Worm (Caenorhabditis elegans) whole organism, L3 larva: ENCODE results near the gene srxa-16.
A peak's percentile ranks its signal among the peaks of the same experiment; 100 is the strongest.

ENCODE experiments used
- R02D3.7 ChIP-seq: fragments of 150-350 bp; optimal IDR thresholded peaks from 2 replicates; lab custom pipeline; 2014; ENCODE audit warnings: missing biosample characterization, missing genetic modification characterization
- aly-2 ChIP-seq: fragments of 150-350 bp; optimal IDR thresholded peaks from 2 replicates; lab custom pipeline; 2014; ENCODE audit warnings: missing biosample characterization, missing genetic modification characterization
- ama-1 ChIP-seq: fragments of 150-350 bp; optimal IDR thresholded peaks from 2 replicates; lab custom pipeline; 2018
- ceh-16 ChIP-seq: sonication (generic microtip); optimal IDR thresholded peaks from 2 replicates; lab custom pipeline; 2017; ENCODE audit warnings: missing biosample characterization, missing genetic modification characterization
- ceh-82 ChIP-seq: fragments of 150-350 bp; optimal IDR thresholded peaks from 2 replicates; lab custom pipeline; 2014; ENCODE audit warnings: missing biosample characterization, missing genetic modification characterization
- daf-12 ChIP-seq: fragments of 150-350 bp; optimal IDR thresholded peaks from 2 replicates; lab custom pipeline; 2014; ENCODE audit warnings: missing biosample characterization, missing genetic modification reagents, missing genetic modification characterization
- egl-27 ChIP-seq: sonication (generic microtip); optimal IDR thresholded peaks from 4 replicates; lab custom pipeline; 2017; ENCODE audit warnings: missing biosample characterization, missing genetic modification reagents, missing genetic modification characterization
- egl-5 ChIP-seq: fragments of 150-350 bp; optimal IDR thresholded peaks from 2 replicates; lab custom pipeline; 2017; ENCODE audit warnings: missing biosample characterization, missing genetic modification reagents, missing genetic modification characterization, inconsistent platforms
- elt-1 ChIP-seq: fragments of 150-350 bp; optimal IDR thresholded peaks from 2 replicates; lab custom pipeline; 2014; ENCODE audit warnings: missing biosample characterization, missing genetic modification characterization
- elt-2 ChIP-seq: sonication (generic microtip); optimal IDR thresholded peaks from 2 replicates; lab custom pipeline; 2016; ENCODE audit warnings: missing genetic modification reagents, mild to moderate bottlenecking, missing genetic modification characterization, missing compliant biosample characterization
- elt-3 ChIP-seq, 3 experiments: fragments of 150-350 bp in 1 of 3; sonication (generic microtip) in 2 of 3; optimal IDR thresholded peaks; 2 replicates in 2 of 3; 4 replicates in 1 of 3; lab custom pipeline; 2014 to 2017; ENCODE audit warnings: missing biosample characterization in 3 of 3, missing genetic modification characterization in 3 of 3
- fkh-10 ChIP-seq: sonication (generic microtip); optimal IDR thresholded peaks from 2 replicates; lab custom pipeline; 2017; ENCODE audit warnings: missing biosample characterization, missing genetic modification reagents, missing genetic modification characterization
- fos-1 ChIP-seq: fragments of 150-350 bp; optimal IDR thresholded peaks from 2 replicates; lab custom pipeline; 2014; ENCODE audit warnings: missing biosample characterization, missing genetic modification characterization
- lsy-12 ChIP-seq: sonication (generic microtip); optimal IDR thresholded peaks from 2 replicates; lab custom pipeline; 2016; ENCODE audit warnings: mild to moderate bottlenecking, missing genetic modification characterization, missing compliant biosample characterization
- mdl-1 ChIP-seq: fragments of 150-350 bp; optimal IDR thresholded peaks from 2 replicates; lab custom pipeline; 2014; ENCODE audit warnings: missing biosample characterization, missing genetic modification characterization
- mml-1 ChIP-seq: fragments of 150-350 bp; sonication (generic microtip); optimal IDR thresholded peaks from 3 replicates; lab custom pipeline; 2014; ENCODE audit warnings: missing biosample characterization, missing genetic modification characterization
- nfya-1 ChIP-seq: sonication (generic microtip); optimal IDR thresholded peaks from 2 replicates; lab custom pipeline; 2017; ENCODE audit warnings: missing genetic modification characterization, mild to moderate bottlenecking, missing compliant biosample characterization, antibody characterized with exemption, moderate library complexity; ENCODE audit not compliant: insufficient read depth
- nhr-23 ChIP-seq: fragments of 150-350 bp; optimal IDR thresholded peaks from 2 replicates; lab custom pipeline; 2014; ENCODE audit warnings: missing biosample characterization, missing genetic modification reagents, missing genetic modification characterization
- nhr-237 ChIP-seq: fragments of 150-350 bp; optimal IDR thresholded peaks from 2 replicates; lab custom pipeline; 2014; ENCODE audit warnings: missing biosample characterization, missing genetic modification characterization
- nhr-25 ChIP-seq: sonication (generic microtip); optimal IDR thresholded peaks from 2 replicates; lab custom pipeline; 2017; ENCODE audit warnings: missing biosample characterization, missing genetic modification characterization
- nhr-43 ChIP-seq: sonication (generic microtip); optimal IDR thresholded peaks from 2 replicates; lab custom pipeline; 2016; ENCODE audit warnings: mild to moderate bottlenecking, missing genetic modification characterization, missing compliant biosample characterization; ENCODE audit not compliant: poor library complexity, severe bottlenecking
- nhr-76 ChIP-seq: fragments of 150-350 bp; sonication (generic microtip); optimal IDR thresholded peaks from 5 replicates; lab custom pipeline; 2014; ENCODE audit warnings: missing biosample characterization, missing genetic modification characterization
- nhr-77 ChIP-seq: fragments of 150-350 bp; optimal IDR thresholded peaks from 2 replicates; lab custom pipeline; 2014; ENCODE audit warnings: missing biosample characterization, missing genetic modification characterization
- pha-4 ChIP-seq: fragments of 150-350 bp; optimal IDR thresholded peaks from 2 replicates; lab custom pipeline; 2014; ENCODE audit warnings: missing biosample characterization, missing genetic modification reagents, missing genetic modification characterization
- pqm-1 ChIP-seq: fragments of 150-350 bp; optimal IDR thresholded peaks from 2 replicates; lab custom pipeline; 2017; ENCODE audit warnings: missing biosample characterization, missing genetic modification characterization, inconsistent platforms
- sea-2 ChIP-seq: fragments of 150-350 bp; sonication (generic microtip); optimal IDR thresholded peaks from 4 replicates; lab custom pipeline; 2014; ENCODE audit warnings: missing biosample characterization, missing genetic modification reagents, missing genetic modification characterization
- skn-1 ChIP-seq: fragments of 150-350 bp; optimal IDR thresholded peaks from 2 replicates; lab custom pipeline; 2014; ENCODE audit warnings: missing biosample characterization, missing genetic modification characterization
- snpc-4 ChIP-seq: fragments of 150-350 bp; optimal IDR thresholded peaks from 2 replicates; lab custom pipeline; 2014; ENCODE audit warnings: missing biosample characterization, missing genetic modification characterization
- tbx-2 ChIP-seq: sonication (generic microtip); optimal IDR thresholded peaks from 2 replicates; lab custom pipeline; 2016; ENCODE audit warnings: mild to moderate bottlenecking, missing genetic modification characterization, missing compliant biosample characterization
- unc-39 ChIP-seq: sonication (generic microtip); optimal IDR thresholded peaks from 4 replicates; lab custom pipeline; 2017; ENCODE audit warnings: missing biosample characterization, missing genetic modification characterization
- unc-62 ChIP-seq: fragments of 150-350 bp; sonication (generic microtip); optimal IDR thresholded peaks from 4 replicates; lab custom pipeline; 2014; ENCODE audit warnings: missing biosample characterization, missing genetic modification reagents, missing genetic modification characterization
- ztf-4 ChIP-seq: fragments of 150-350 bp; optimal IDR thresholded peaks from 2 replicates; lab custom pipeline; 2014; ENCODE audit warnings: missing biosample characterization, missing genetic modification characterization

srxa-16 gene

ce11 chrV:16080678-16081077 is 33.5 kb downstream of the srxa-16 start:
- TF ChIP-seq unc-39 (tag; lab: Kevin White, UChicago) = no peak
- no peak for TF ChIP-seq elt-1 (tag; lab: Kevin White, UChicago)
- TF ChIP-seq mdl-1 (tag; lab: Kevin White, UChicago) = no peak
- TF ChIP-seq snpc-4 (tag; lab: Kevin White, UChicago) = no peak
- TF ChIP-seq lsy-12 (tag; lab: Kevin White, UChicago) = no peak
- TF ChIP-seq nhr-237 (tag; lab: Kevin White, UChicago) = no peak
- no peak for TF ChIP-seq nhr-23 (tag; lab: Kevin White, UChicago)
- TF ChIP-seq ztf-4 (tag; lab: Kevin White, UChicago) = no peak
- no peak for TF ChIP-seq ceh-16 (tag; lab: Kevin White, UChicago)
- TF ChIP-seq nhr-43 = no peak
- TF ChIP-seq sea-2 (GFP tag; lab: Kevin White, UChicago) = no peak
- no peak for TF ChIP-seq egl-5 (tag; lab: Kevin White, UChicago)
- no peak for TF ChIP-seq nhr-77 (tag; lab: Kevin White, UChicago)
- TF ChIP-seq unc-62 (GFP tag; lab: Kevin White, UChicago) = no peak
- TF ChIP-seq pqm-1 (tag; lab: Kevin White, UChicago) = peak; percentile 68
- peak; percentile 44 for TF ChIP-seq pha-4 (tag; lab: Kevin White, UChicago)
- TF ChIP-seq nhr-25 (tag; lab: Kevin White, UChicago) = no peak
- peak; percentile 18 for TF ChIP-seq elt-2

ce11 chrV:16080039-16080438 is 34.1 kb downstream of the srxa-16 start:
- TF ChIP-seq elt-2 (peak; percentile 84), pqm-1 (tag; lab: Kevin White, UChicago) (peak; percentile 74), elt-1 (tag; lab: Kevin White, UChicago) (no peak)

- TF ChIP-seq elt-2 (peak; percentile 79), pqm-1 (tag; lab: Kevin White, UChicago) (peak; percentile 47), tbx-2 (tag; lab: Kevin White, UChicago) (no peak)
These were observed 38.9 kb downstream of the srxa-16 start, which contains the start of the genes F14H3.12 and srj-29 for ce11 chrV:16075250-16075709. TSS of gene F14H3.12 (minus strand) at chrV:16075323. TSS of gene srj-29 (plus strand) at chrV:16075659.

- TF ChIP-seq nfya-1 (tag; lab: Kevin White, UChicago) (no peak), ceh-82 (tag; lab: Kevin White, UChicago) (no peak), aly-2 (no peak), skn-1 (tag; lab: Kevin White, UChicago) (no peak), unc-62 (GFP tag; lab: Kevin White, UChicago) (no peak), nhr-76 (no peak), fos-1 (no peak), elt-3 (tag; optimal IDR thresholded peaks at IDR 0.05; lab: Kevin White, UChicago) (no peak), nhr-23 (tag; lab: Kevin White, UChicago) (no peak)
These were observed 40.3 kb downstream of the srxa-16 start, which contains the start of gene srj-10 for ce11 chrV:16073856-16074255. TSS of gene srj-10 (minus strand) at chrV:16073956.

- no peak for TF ChIP-seq R02D3.7 (tag; lab: Kevin White, UChicago)
- TF ChIP-seq pqm-1 (tag; lab: Kevin White, UChicago) = peak; percentile 38
- no peak for TF ChIP-seq nfya-1 (tag; lab: Kevin White, UChicago)
- no peak for TF ChIP-seq nhr-237 (tag; lab: Kevin White, UChicago)
- no peak for TF ChIP-seq egl-27 (tag; lab: Kevin White, UChicago)
- peak; percentile 55 for TF ChIP-seq elt-2
- no peak for TF ChIP-seq mml-1 (tag; lab: Kevin White, UChicago)
- no peak for TF ChIP-seq aly-2
- TF ChIP-seq nhr-77 (tag; lab: Kevin White, UChicago) = no peak
- no peak for TF ChIP-seq daf-12 (tag; lab: Kevin White, UChicago)
- TF ChIP-seq ama-1 (lab: Kevin White, UChicago) = no peak
- TF ChIP-seq fkh-10 (GFP tag; lab: Kevin White, UChicago) = no peak
These were observed 43.0 kb downstream of the srxa-16 start, which contains the start of gene nhr-176 for ce11 chrV:16071167-16071566. TSS of gene nhr-176 (plus strand) at chrV:16071325.
